Worm (Caenorhabditis elegans) whole organism, young adult: ENCODE data around the gene nhr-48.

Source experiments
- B0035.1 ChIP-seq: sonication (generic microtip); optimal IDR thresholded peaks from 2 replicates; lab custom pipeline; 2016; ENCODE audit warnings: missing genetic modification characterization, mild to moderate bottlenecking, missing compliant biosample characterization, missing genotype, missing genetic modification reagents
- B0261.1 ChIP-seq: sonication (generic microtip); optimal IDR thresholded peaks from 2 replicates; lab custom pipeline; 2016; ENCODE audit warnings: mild to moderate bottlenecking, missing genetic modification characterization, moderate library complexity, missing compliant biosample characterization
- B0336.3 ChIP-seq: fragments of 200-800 bp; sonication (Bioruptor generic); IDR thresholded peaks from 2 replicates; pipeline ENCODE4 v1.3.6; 2022; ENCODE audit warnings: missing genetic modification characterization, missing compliant biosample characterization
- C06A6.2 ChIP-seq: fragments of 200-800 bp; sonication (Bioruptor generic); conservative IDR thresholded peaks from 2 replicates; pipeline ENCODE4 v1.3.6; 2022; ENCODE audit warnings: missing genetic modification characterization, missing compliant biosample characterization
- F33H1.4 ChIP-seq: fragments of 200-800 bp; sonication (Bioruptor generic); IDR thresholded peaks from 2 replicates; pipeline ENCODE4 v1.3.6; 2022; ENCODE audit warnings: missing genetic modification reagents, missing genetic modification characterization, missing compliant biosample characterization
- F39B2.1 ChIP-seq: fragments of 200-800 bp; sonication (Bioruptor generic); IDR thresholded peaks from 2 replicates; pipeline ENCODE4 v1.3.6; 2022; ENCODE audit warnings: missing genetic modification reagents, missing genetic modification characterization, missing compliant biosample characterization
- F49E8.2 ChIP-seq: sonication (generic microtip); optimal IDR thresholded peaks from 3 replicates; lab custom pipeline; 2017; ENCODE audit warnings: missing genetic modification characterization, mild to moderate bottlenecking, missing compliant biosample characterization, antibody characterized with exemption, moderate library complexity; ENCODE audit not compliant: insufficient read depth
- F57C9.4 ChIP-seq: sonication (generic microtip); optimal IDR thresholded peaks from 2 replicates; lab custom pipeline; 2017; ENCODE audit warnings: mild to moderate bottlenecking, missing genetic modification characterization, missing compliant biosample characterization
- K11D2.4 ChIP-seq: fragments of 200-800 bp; sonication (Bioruptor generic); IDR thresholded peaks from 2 replicates; pipeline ENCODE4 v1.3.6; 2022; ENCODE audit warnings: missing genetic modification reagents, missing genetic modification characterization, missing compliant biosample characterization
- Y56A3A.18 ChIP-seq: fragments of 200-800 bp; sonication (Bioruptor generic); IDR thresholded peaks from 2 replicates; pipeline ENCODE4 v1.3.6; 2022; ENCODE audit warnings: missing genetic modification reagents, missing genetic modification characterization, missing compliant biosample characterization
- Y67H2A.10 ChIP-seq: fragments of 200-800 bp; sonication (Bioruptor generic); conservative IDR thresholded peaks from 2 replicates; pipeline ENCODE4 v1.3.6; 2022; ENCODE audit warnings: missing genetic modification reagents, missing genetic modification characterization, missing compliant biosample characterization
- Y79H2A.3 ChIP-seq: fragments of 200-800 bp; sonication (Bioruptor generic); conservative IDR thresholded peaks from 2 replicates; pipeline ENCODE4 v1.3.6; 2022; ENCODE audit warnings: missing genetic modification reagents, missing genetic modification characterization, missing compliant biosample characterization
- Y95B8A.8 ChIP-seq: fragments of 200-800 bp; sonication (Bioruptor generic); IDR thresholded peaks from 2 replicates; pipeline ENCODE4 v1.3.6; 2022; ENCODE audit warnings: missing genetic modification reagents, missing genetic modification characterization, missing compliant biosample characterization
- cebp-1 ChIP-seq, 2 experiments: fragments of 200-800 bp in 1 of 2; sonication (Bioruptor generic) in 1 of 2; sonication (generic microtip) in 1 of 2; IDR thresholded peaks in 1 of 2; optimal IDR thresholded peaks in 1 of 2; 2 replicates each; pipeline versions ENCODE4 v1.3.6 to Lab custom; 2017 to 2022; ENCODE audit warnings: missing compliant biosample characterization in 2 of 2, missing genetic modification characterization in 2 of 2, mild to moderate bottlenecking in 1 of 2, missing genetic modification reagents in 1 of 2, moderate library complexity in 1 of 2
- ceh-58 ChIP-seq: fragments of 200-800 bp; sonication (Bioruptor generic); IDR thresholded peaks from 2 replicates; pipeline ENCODE4 v1.3.6; 2022; ENCODE audit warnings: missing genetic modification characterization, missing compliant biosample characterization
- chd-7 ChIP-seq: sonication (generic microtip); optimal IDR thresholded peaks from 2 replicates; lab custom pipeline; 2016; ENCODE audit warnings: mild to moderate bottlenecking, missing genetic modification characterization, moderate library complexity, missing compliant biosample characterization
- die-1 ChIP-seq: sonication (generic microtip); optimal IDR thresholded peaks from 2 replicates; lab custom pipeline; 2016; ENCODE audit warnings: missing genotype, mild to moderate bottlenecking, missing genetic modification characterization, missing compliant biosample characterization
- efl-1 ChIP-seq: fragments of 150-350 bp; optimal IDR thresholded peaks from 2 replicates; lab custom pipeline; 2014; ENCODE audit warnings: missing biosample characterization, missing genetic modification reagents, missing genetic modification characterization
- egl-44 ChIP-seq: fragments of 200-800 bp; sonication (Bioruptor generic); IDR thresholded peaks from 2 replicates; pipeline ENCODE4 v1.3.6; 2022; ENCODE audit warnings: missing genetic modification reagents, missing genetic modification characterization, missing compliant biosample characterization
- ekl-4 ChIP-seq: fragments of 200-800 bp; sonication (Bioruptor generic); IDR thresholded peaks from 2 replicates; pipeline ENCODE4 v1.3.6; 2022; ENCODE audit warnings: missing genetic modification reagents, missing genetic modification characterization, missing compliant biosample characterization
- gei-17 ChIP-seq: fragments of 200-800 bp; sonication (Bioruptor generic); optimal IDR thresholded peaks from 2 replicates; lab custom pipeline; 2018; ENCODE audit warnings: mild to moderate bottlenecking, missing genetic modification characterization, missing compliant biosample characterization
- lag-1 ChIP-seq: fragments of 200-800 bp; sonication (Bioruptor generic); IDR thresholded peaks from 2 replicates; pipeline ENCODE4 v1.3.6; 2022; ENCODE audit warnings: missing genetic modification reagents, missing genetic modification characterization, missing compliant biosample characterization
- let-607 ChIP-seq, 2 experiments: fragments of 200-800 bp in 1 of 2; sonication (Bioruptor generic) in 1 of 2; sonication (generic microtip) in 1 of 2; optimal IDR thresholded peaks; 2 replicates each; lab custom pipeline; 2016 to 2018; ENCODE audit warnings: mild to moderate bottlenecking in 2 of 2, missing compliant biosample characterization in 2 of 2, missing genetic modification characterization in 2 of 2, moderate library complexity in 2 of 2, missing genotype in 1 of 2
- lin-26 ChIP-seq: fragments of 200-800 bp; sonication (Bioruptor generic); IDR thresholded peaks from 2 replicates; pipeline ENCODE4 v1.3.6; 2022; ENCODE audit warnings: missing genetic modification reagents, missing genetic modification characterization, missing compliant biosample characterization
- lin-35 ChIP-seq, 3 experiments: fragments of 150-350 bp in 2 of 3; sonication (generic microtip) in 1 of 3; optimal IDR thresholded peaks; 2 replicates each; lab custom pipeline; 2014 to 2018; ENCODE audit warnings: missing biosample characterization in 3 of 3, missing genetic modification characterization in 3 of 3, missing genetic modification reagents in 3 of 3
- lin-40 ChIP-seq: sonication (generic microtip); optimal IDR thresholded peaks from 2 replicates; lab custom pipeline; 2016; ENCODE audit warnings: missing genetic modification characterization, mild to moderate bottlenecking, missing compliant biosample characterization, missing genotype, missing genetic modification reagents
- madf-10 ChIP-seq: sonication (generic microtip); optimal IDR thresholded peaks from 2 replicates; lab custom pipeline; 2016; ENCODE audit warnings: mild to moderate bottlenecking, missing genetic modification characterization, missing compliant biosample characterization
- madf-3 ChIP-seq: fragments of 200-800 bp; sonication (Bioruptor generic); IDR thresholded peaks from 2 replicates; pipeline ENCODE4 v1.3.6; 2022; ENCODE audit warnings: missing genetic modification reagents, missing genetic modification characterization, missing compliant biosample characterization
- nfya-1 ChIP-seq: sonication (generic microtip); optimal IDR thresholded peaks from 2 replicates; lab custom pipeline; 2017; ENCODE audit warnings: antibody characterized with exemption, missing compliant biosample characterization, missing genetic modification characterization, borderline replicate concordance; ENCODE audit not compliant: insufficient read depth
- nfyb-1 ChIP-seq: fragments of 200-800 bp; sonication (Bioruptor generic); IDR thresholded peaks from 2 replicates; pipeline ENCODE4 v1.3.6; 2022; ENCODE audit warnings: missing genetic modification reagents, missing genetic modification characterization, missing compliant biosample characterization
- nhr-80 ChIP-seq: sonication (generic microtip); optimal IDR thresholded peaks from 2 replicates; lab custom pipeline; 2016; ENCODE audit warnings: missing genetic modification characterization, missing compliant biosample characterization
- nhr-90 ChIP-seq: sonication (generic microtip); optimal IDR thresholded peaks from 2 replicates; lab custom pipeline; 2016; ENCODE audit warnings: missing genotype, mild to moderate bottlenecking, missing genetic modification characterization, missing compliant biosample characterization
- pbrm-1 ChIP-seq: fragments of 200-800 bp; sonication (Bioruptor generic); IDR thresholded peaks from 2 replicates; pipeline ENCODE4 v1.3.6; 2022; ENCODE audit warnings: missing genetic modification reagents, missing genetic modification characterization, missing compliant biosample characterization
- pha-4 ChIP-seq: fragments of 150-350 bp; sonication (generic microtip); optimal IDR thresholded peaks from 2 replicates; lab custom pipeline; 2014; ENCODE audit warnings: missing biosample characterization, missing genetic modification reagents, missing genetic modification characterization
- repo-1 ChIP-seq: sonication (generic microtip); optimal IDR thresholded peaks from 2 replicates; lab custom pipeline; 2017; ENCODE audit warnings: mild to moderate bottlenecking, missing genetic modification characterization, missing compliant biosample characterization
- somi-1 ChIP-seq: fragments of 200-800 bp; sonication (Bioruptor generic); optimal IDR thresholded peaks from 2 replicates; lab custom pipeline; 2018; ENCODE audit warnings: mild to moderate bottlenecking, missing genetic modification characterization, missing compliant biosample characterization
- unc-62 ChIP-seq: fragments of 150-350 bp; optimal IDR thresholded peaks from 2 replicates; lab custom pipeline; 2014; ENCODE audit warnings: missing biosample characterization, missing genetic modification reagents, missing genetic modification characterization
- zfh-2 ChIP-seq: fragments of 200-800 bp; sonication (Bioruptor generic); conservative IDR thresholded peaks from 2 replicates; pipeline ENCODE4 v1.3.6; 2022; ENCODE audit warnings: missing genetic modification reagents, missing genetic modification characterization, missing compliant biosample characterization
- zim-3 ChIP-seq: sonication (generic microtip); optimal IDR thresholded peaks from 2 replicates; lab custom pipeline; 2017; ENCODE audit warnings: mild to moderate bottlenecking, missing genetic modification characterization, moderate library complexity, missing compliant biosample characterization
- ztf-18 ChIP-seq: sonication (generic microtip); optimal IDR thresholded peaks from 2 replicates; lab custom pipeline; 2016; ENCODE audit warnings: missing genotype, mild to moderate bottlenecking, missing genetic modification characterization, missing compliant biosample characterization
- ztf-26 ChIP-seq: sonication (generic microtip); optimal IDR thresholded peaks from 2 replicates; lab custom pipeline; 2017; ENCODE audit warnings: missing genetic modification characterization, missing compliant biosample characterization

nhr-48 gene

DNA sequence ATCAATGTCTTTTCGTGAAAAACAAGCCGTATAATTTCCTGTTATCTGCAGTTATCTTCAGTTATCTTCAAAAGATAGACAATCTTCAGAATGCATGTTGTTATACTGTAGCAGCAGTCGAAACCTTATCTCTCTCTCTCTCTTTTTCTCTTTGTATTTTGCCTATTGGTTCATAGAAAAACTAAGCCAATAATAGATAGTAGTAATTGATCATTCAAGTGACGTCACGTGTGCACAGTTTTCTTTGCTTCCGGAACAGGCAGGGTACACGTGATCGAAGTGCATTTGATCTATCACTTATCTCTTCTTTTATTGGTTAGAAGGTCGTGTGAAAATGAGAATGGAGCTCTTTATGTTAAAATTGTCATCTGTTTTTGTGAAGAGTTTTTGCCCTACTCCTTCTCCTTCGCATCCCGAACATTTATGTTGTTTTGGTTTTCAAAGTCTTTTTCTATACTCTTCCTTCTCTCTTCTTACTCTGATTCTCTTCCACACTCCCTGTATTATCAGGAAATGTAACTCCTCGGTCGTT, 3.4 kb upstream of the nhr-48 start (continued):
- TF ChIP-seq gei-17: no peak

ce11 chrX:15706108-15706676, 1.8 kb upstream of the nhr-48 start:
- TF ChIP-seq lag-1 (GFP tag; lab: Robert Waterston, UW) (no peak), ztf-26 (tag; lab: Kevin White, UChicago) (peak; percentile 72), lin-40 (tag; lab: Kevin White, UChicago) (peak; percentile 82), nfya-1 (tag; lab: Kevin White, UChicago) (no peak), cebp-1 (GFP tag; IDR thresholded peaks at IDR 0.05; lab: Robert Waterston, UW) (no peak), cebp-1 (tag; optimal IDR thresholded peaks at IDR 0.05; lab: Kevin White, UChicago) (peak; percentile 9), ceh-58 (GFP tag; lab: Robert Waterston, UW) (no peak), somi-1 (peak; percentile 67), pbrm-1 (GFP tag; lab: Robert Waterston, UW) (no peak), F57C9.4 (tag; lab: Kevin White, UChicago) (no peak), die-1 (tag; lab: Kevin White, UChicago) (peak; percentile 21)

DNA sequence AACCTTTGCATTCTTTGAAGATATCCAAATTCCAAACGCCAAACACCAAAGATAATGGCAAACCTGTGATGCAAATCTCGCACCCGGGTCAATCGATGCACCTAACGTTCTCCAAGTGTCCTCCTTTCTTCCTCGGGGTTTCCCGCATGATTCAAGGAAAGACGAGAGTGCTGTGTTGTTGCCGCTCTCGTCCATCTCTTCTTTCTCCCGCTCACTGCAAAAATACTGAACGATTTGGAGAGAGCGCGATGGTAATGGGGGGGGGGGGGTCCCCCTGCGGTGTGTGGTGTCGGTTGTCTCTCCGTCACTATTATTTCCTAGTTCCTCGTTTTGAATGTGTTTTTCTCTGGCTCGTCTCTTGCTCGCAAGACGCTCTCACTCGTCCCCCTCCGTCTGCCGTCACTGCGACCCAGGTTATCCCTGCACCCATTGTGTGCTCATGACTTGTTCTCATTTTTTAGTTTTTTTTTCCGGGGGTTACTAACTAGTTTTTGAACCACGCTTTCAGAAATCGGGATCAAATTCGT, 584 bp upstream of the nhr-48 start:
- TF ChIP-seq ztf-18 (tag; lab: Kevin White, UChicago): peak; percentile 81
- peak; percentile 78 for TF ChIP-seq lin-40 (tag; lab: Kevin White, UChicago)
- TF ChIP-seq B0261.1 (tag; lab: Kevin White, UChicago): no peak
- peak in 1 of 2 experiments; percentile 10 for TF ChIP-seq let-607 (tag; optimal IDR thresholded peaks at IDR 0.05; lab: Kevin White, UChicago)
- no peak for TF ChIP-seq Y79H2A.3 (GFP tag; lab: Robert Waterston, UW)
- peak; percentile 41; the same call in 1 of the 2 replicates for TF ChIP-seq ekl-4 (GFP tag; lab: Robert Waterston, UW)
- peak; percentile 73 for TF ChIP-seq madf-10
- no peak for TF ChIP-seq Y67H2A.10 (GFP tag; lab: Robert Waterston, UW)
- TF ChIP-seq zfh-2 (GFP tag; lab: Robert Waterston, UW): peak; percentile 100
- peak; percentile 86 for TF ChIP-seq K11D2.4 (GFP tag; lab: Robert Waterston, UW)
- TF ChIP-seq chd-7 (tag; lab: Kevin White, UChicago): peak; percentile 89
- TF ChIP-seq cebp-1 (GFP tag; IDR thresholded peaks at IDR 0.05; lab: Robert Waterston, UW): no peak
- peak; percentile 87 for TF ChIP-seq cebp-1 (tag; optimal IDR thresholded peaks at IDR 0.05; lab: Kevin White, UChicago)
- TF ChIP-seq Y95B8A.8 (GFP tag; lab: Robert Waterston, UW): 0 out of 2 replicates have a peak, but pooled peaks have one; percentile 55
- TF ChIP-seq efl-1 (GFP tag; lab: Kevin White, UChicago): no peak
- peak; percentile 8 for TF ChIP-seq B0035.1 (tag; lab: Kevin White, UChicago)
- peak; percentile 77 for TF ChIP-seq C06A6.2 (GFP tag; lab: Robert Waterston, UW)
- TF ChIP-seq ztf-26 (tag; lab: Kevin White, UChicago): peak; percentile 23
- TF ChIP-seq zim-3 (tag; lab: Kevin White, UChicago): no peak
- peak; percentile 73 for TF ChIP-seq nhr-80 (tag; lab: Kevin White, UChicago)
- TF ChIP-seq Y56A3A.18: 0 out of 2 replicates have a peak, but pooled peaks have one; percentile 50
- peak; percentile 66; the same call in 1 of the 2 replicates for TF ChIP-seq nfyb-1
- peak; percentile 73 for TF ChIP-seq B0336.3 (GFP tag; lab: Robert Waterston, UW)
- 0 out of 2 replicates have a peak, but pooled peaks have one; percentile 51 for TF ChIP-seq madf-3 (GFP tag; lab: Robert Waterston, UW)
- TF ChIP-seq egl-44: peak; percentile 88
- peak; percentile 25 for TF ChIP-seq unc-62 (GFP tag; lab: Kevin White, UChicago)
- peak in 1 of 3 experiments; percentile 40 for TF ChIP-seq lin-35 (GFP tag; optimal IDR thresholded peaks at IDR 0.05; lab: Kevin White, UChicago)
- peak; percentile 4 for TF ChIP-seq nhr-90 (tag; lab: Kevin White, UChicago)
- peak; percentile 42 for TF ChIP-seq pha-4
- TF ChIP-seq F33H1.4 (GFP tag; lab: Robert Waterston, UW): no peak
- TF ChIP-seq lin-26 (GFP tag; lab: Robert Waterston, UW): peak; percentile 60; the same call in 1 of the 2 replicates
- peak; percentile 4 for TF ChIP-seq repo-1 (tag; lab: Kevin White, UChicago)
- no peak for TF ChIP-seq F39B2.1 (GFP tag; lab: Robert Waterston, UW)
- 0 out of 2 replicates have a peak, but pooled peaks have one; percentile 30 for TF ChIP-seq pbrm-1 (GFP tag; lab: Robert Waterston, UW)
- TF ChIP-seq F49E8.2 (tag; lab: Kevin White, UChicago): no peak
